Fruit fly (Drosophila melanogaster) whole organism, prepupa: ENCODE data around the gene Pde11.

Experiments used
- Blimp-1 ChIP-seq: fragments of 200-800 bp; sonication (Bioruptor generic); optimal IDR thresholded peaks from 3 replicates; lab custom pipeline; 2017; ENCODE audit warnings: missing biosample characterization, missing genetic modification characterization, mild to moderate bottlenecking, moderate library complexity, missing genetic modification reagents
- CG11294 ChIP-seq: fragments of 200-800 bp; sonication (Bioruptor generic); IDR thresholded peaks from 2 replicates; pipeline ENCODE4 v1.3.6; 2022; ENCODE audit warnings: missing biosample characterization, missing genetic modification characterization
- CG32006 ChIP-seq: fragments of 200-800 bp; sonication (Bioruptor generic); optimal IDR thresholded peaks from 3 replicates; lab custom pipeline; 2017; ENCODE audit warnings: missing biosample characterization, mild to moderate bottlenecking, missing genetic modification characterization
- CG4318 ChIP-seq: fragments of 200-800 bp; sonication (Bioruptor generic); optimal IDR thresholded peaks from 3 replicates; lab custom pipeline; 2017; ENCODE audit warnings: missing biosample characterization, mild to moderate bottlenecking, missing genetic modification characterization
- CG6808 ChIP-seq: fragments of 200-800 bp; sonication (Bioruptor generic); optimal IDR thresholded peaks from 3 replicates; lab custom pipeline; 2017; ENCODE audit warnings: missing biosample characterization, missing genetic modification characterization, mild to moderate bottlenecking, moderate library complexity, missing genetic modification reagents
- CG6854 ChIP-seq: fragments of 200-800 bp; sonication (Bioruptor generic); optimal IDR thresholded peaks from 2 replicates; lab custom pipeline; 2017; ENCODE audit warnings: missing biosample characterization, mild to moderate bottlenecking, missing genetic modification characterization
- CG8319 ChIP-seq: fragments of 200-800 bp; sonication (Bioruptor generic); optimal IDR thresholded peaks from 3 replicates; lab custom pipeline; 2016; ENCODE audit warnings: missing biosample characterization, missing genetic modification characterization
- CG9139 ChIP-seq: fragments of 200-800 bp; sonication (Bioruptor generic); optimal IDR thresholded peaks from 3 replicates; lab custom pipeline; 2017; ENCODE audit warnings: missing biosample characterization, mild to moderate bottlenecking, missing genetic modification characterization
- Lpt ChIP-seq: fragments of 200-800 bp; sonication (Bioruptor generic); optimal IDR thresholded peaks from 3 replicates; lab custom pipeline; 2016; ENCODE audit warnings: missing biosample characterization, missing genetic modification characterization
- dac ChIP-seq: fragments of 200-800 bp; sonication (Bioruptor generic); optimal IDR thresholded peaks from 2 replicates; lab custom pipeline; 2017; ENCODE audit warnings: missing biosample characterization, mild to moderate bottlenecking, missing genetic modification characterization
- esn ChIP-seq: fragments of 200-800 bp; sonication (Bioruptor generic); optimal IDR thresholded peaks from 2 replicates; lab custom pipeline; 2016; ENCODE audit warnings: missing biosample characterization, mild to moderate bottlenecking, missing genetic modification characterization, moderate library complexity
- fd59A ChIP-seq: fragments of 200-800 bp; sonication (Bioruptor generic); optimal IDR thresholded peaks from 2 replicates; lab custom pipeline; 2017; ENCODE audit warnings: missing biosample characterization, mild to moderate bottlenecking, missing genetic modification characterization, missing genetic modification reagents
- pdm3 ChIP-seq: fragments of 200-800 bp; sonication (Bioruptor generic); optimal IDR thresholded peaks from 3 replicates; lab custom pipeline; 2016; ENCODE audit warnings: missing biosample characterization, missing genetic modification characterization

DNA sequence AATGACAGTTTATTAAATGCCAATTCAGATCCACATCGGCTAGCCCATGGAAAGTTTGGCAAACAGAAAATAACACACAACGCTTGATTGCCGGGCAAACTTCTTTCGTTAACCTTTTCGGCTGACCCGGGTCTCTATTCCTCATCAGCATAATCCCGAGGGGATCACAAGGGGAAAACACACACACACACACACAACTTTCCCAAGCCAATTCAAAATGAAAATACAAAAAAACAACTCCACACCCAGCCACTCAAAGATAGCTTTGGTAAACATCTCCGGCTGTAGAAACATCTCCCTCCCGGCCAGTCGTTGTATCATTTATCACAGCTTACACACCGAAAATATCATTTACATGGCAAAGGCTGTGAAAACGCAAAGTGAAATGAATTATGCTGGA, 30.0 kb upstream of the Pde11 start:
- TF ChIP-seq fd59A (GFP tag; lab: Kevin White, UChicago) = no peak
- no peak for TF ChIP-seq Lpt (GFP tag; lab: Kevin White, UChicago)
- no peak for TF ChIP-seq CG6854
- TF ChIP-seq CG6808 (GFP tag; lab: Kevin White, UChicago) = no peak
- TF ChIP-seq CG11294 (GFP tag; lab: Robert Waterston, UW) = no peak
- TF ChIP-seq pdm3 (GFP tag; lab: Kevin White, UChicago) = no peak
- no peak for TF ChIP-seq CG4318 (GFP tag; lab: Kevin White, UChicago)
- no peak for TF ChIP-seq Blimp-1 (GFP tag; lab: Kevin White, UChicago)
- TF ChIP-seq CG9139 (GFP tag; lab: Kevin White, UChicago) = no peak
- TF ChIP-seq CG8319 (GFP tag; lab: Kevin White, UChicago) = no peak
- no peak for TF ChIP-seq esn (GFP tag; lab: Kevin White, UChicago)
- no peak for TF ChIP-seq dac (GFP tag; lab: Kevin White, UChicago)
- TF ChIP-seq CG32006 (GFP tag; lab: Kevin White, UChicago) = no peak
